Worm (Caenorhabditis elegans) whole organism, L4 larva: ENCODE data around the gene F09E10.7.

Experiments used
- ctbp-1 ChIP-seq: fragments of 200-800 bp; sonication (Bioruptor generic); IDR thresholded peaks from 2 replicates; pipeline ENCODE4 v1.3.6; 2022; ENCODE audit warnings: missing genetic modification reagents, missing genetic modification characterization, missing compliant biosample characterization
- daf-8 ChIP-seq: fragments of 200-800 bp; sonication (Bioruptor generic); IDR thresholded peaks from 2 replicates; pipeline ENCODE4 v1.3.6; 2022; ENCODE audit warnings: missing genetic modification characterization, missing compliant biosample characterization
- snpc-4 ChIP-seq: fragments of 150-350 bp; optimal IDR thresholded peaks from 2 replicates; lab custom pipeline; 2014; ENCODE audit warnings: missing biosample characterization, missing genetic modification characterization
- unc-130 ChIP-seq: sonication (generic microtip); optimal IDR thresholded peaks from 2 replicates; lab custom pipeline; 2016; ENCODE audit warnings: missing genetic modification reagents, missing genetic modification characterization, missing compliant biosample characterization
- ztf-11 ChIP-seq: fragments of 150-350 bp; optimal IDR thresholded peaks from 2 replicates; lab custom pipeline; 2014; ENCODE audit warnings: missing biosample characterization, missing genetic modification characterization

DNA sequence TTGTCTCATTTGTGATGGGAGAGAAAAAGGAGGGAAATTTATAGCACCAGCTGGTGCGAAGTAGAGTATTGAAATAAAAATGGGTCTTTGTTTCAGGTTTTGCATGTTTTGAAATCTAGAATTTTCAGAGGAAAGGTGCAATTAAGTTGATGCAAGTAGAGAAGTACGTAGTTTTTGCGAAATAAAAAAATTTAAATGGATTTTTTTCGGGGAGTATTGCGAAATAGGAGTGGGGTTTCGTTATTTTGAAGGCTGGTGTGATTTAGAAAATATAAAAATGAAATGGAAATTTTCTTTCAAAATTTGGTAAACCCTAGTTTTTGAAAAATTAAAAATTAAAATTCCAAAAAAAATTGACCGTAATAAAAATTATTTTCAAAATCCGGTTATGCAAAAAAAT lies 26.5 kb upstream of the F09E10.7 start:
- no peak for TF ChIP-seq snpc-4
- TF ChIP-seq ztf-11 = no peak
- TF ChIP-seq daf-8 (GFP tag; lab: Robert Waterston, UW) = no peak
- no peak for TF ChIP-seq unc-130
- no peak for TF ChIP-seq ctbp-1 (GFP tag; lab: Robert Waterston, UW)
